Worm (Caenorhabditis elegans) whole organism, young adult: Measurements from ENCODE around the gene Y43E12A.3.
A peak's percentile ranks its signal among the peaks of the same experiment; 100 is the strongest.

Experiments used
- B0336.3 ChIP-seq: fragments of 200-800 bp; sonication (Bioruptor generic); IDR thresholded peaks from 2 replicates; pipeline ENCODE4 v1.3.6; 2022; ENCODE audit warnings: missing genetic modification characterization, missing compliant biosample characterization
- F10E7.11 ChIP-seq: sonication (generic microtip); optimal IDR thresholded peaks from 2 replicates; lab custom pipeline; 2017; ENCODE audit warnings: mild to moderate bottlenecking, missing genetic modification characterization, moderate library complexity, missing compliant biosample characterization
- F37B4.10 ChIP-seq: fragments of 200-800 bp; sonication (Bioruptor generic); IDR thresholded peaks from 2 replicates; pipeline ENCODE4 v1.3.6; 2022; ENCODE audit warnings: missing genetic modification characterization, missing compliant biosample characterization
- F49E8.2 ChIP-seq: sonication (generic microtip); optimal IDR thresholded peaks from 3 replicates; lab custom pipeline; 2017; ENCODE audit warnings: missing genetic modification characterization, mild to moderate bottlenecking, missing compliant biosample characterization, antibody characterized with exemption, moderate library complexity; ENCODE audit not compliant: insufficient read depth
- T07F8.4 ChIP-seq: sonication (generic microtip); optimal IDR thresholded peaks from 2 replicates; lab custom pipeline; 2016; ENCODE audit warnings: mild to moderate bottlenecking, missing genetic modification characterization, moderate library complexity, missing compliant biosample characterization
- T26A5.8 ChIP-seq: sonication (generic microtip); optimal IDR thresholded peaks from 2 replicates; lab custom pipeline; 2016; ENCODE audit warnings: missing genetic modification characterization, missing compliant biosample characterization
- Y53F4B.3 ChIP-seq: fragments of 200-800 bp; sonication (Bioruptor generic); IDR thresholded peaks from 2 replicates; pipeline ENCODE4 v1.3.6; 2022; ENCODE audit warnings: missing genetic modification reagents, missing genetic modification characterization, missing compliant biosample characterization
- Y53G8AR.9 ChIP-seq: fragments of 200-800 bp; sonication (Bioruptor generic); conservative IDR thresholded peaks from 2 replicates; pipeline ENCODE4 v1.3.6; 2022; ENCODE audit warnings: missing genetic modification reagents, missing genetic modification characterization, missing compliant biosample characterization
- akir-1 ChIP-seq: fragments of 200-800 bp; sonication (Bioruptor generic); optimal IDR thresholded peaks from 2 replicates; lab custom pipeline; 2018; ENCODE audit warnings: mild to moderate bottlenecking, missing genetic modification characterization, moderate library complexity, missing compliant biosample characterization
- ama-1 ChIP-seq, 3 experiments: fragments of 150-350 bp in 1 of 3; sonication (generic microtip) in 2 of 3; optimal IDR thresholded peaks; 2 replicates each; lab custom pipeline; 2014 to 2018; ENCODE audit warnings: missing biosample characterization in 2 of 3, missing genetic modification characterization in 2 of 3, missing genetic modification reagents in 2 of 3
- atf-7 ChIP-seq: sonication (generic microtip); optimal IDR thresholded peaks from 2 replicates; lab custom pipeline; 2017; ENCODE audit warnings: mild to moderate bottlenecking, missing genetic modification characterization, missing compliant biosample characterization
- athp-1 ChIP-seq: sonication (generic microtip); optimal IDR thresholded peaks from 2 replicates; lab custom pipeline; 2017; ENCODE audit warnings: mild to moderate bottlenecking, missing genetic modification characterization, missing compliant biosample characterization
- attf-6 ChIP-seq: fragments of 200-800 bp; sonication (Bioruptor generic); IDR thresholded peaks from 2 replicates; pipeline ENCODE4 v1.3.6; 2022; ENCODE audit warnings: missing genetic modification reagents, missing genetic modification characterization, missing compliant biosample characterization
- cebp-1 ChIP-seq, 2 experiments: fragments of 200-800 bp in 1 of 2; sonication (Bioruptor generic) in 1 of 2; sonication (generic microtip) in 1 of 2; IDR thresholded peaks in 1 of 2; optimal IDR thresholded peaks in 1 of 2; 2 replicates each; pipeline versions ENCODE4 v1.3.6 to Lab custom; 2017 to 2022; ENCODE audit warnings: missing compliant biosample characterization in 2 of 2, missing genetic modification characterization in 2 of 2, mild to moderate bottlenecking in 1 of 2, missing genetic modification reagents in 1 of 2, moderate library complexity in 1 of 2
- chd-7 ChIP-seq: sonication (generic microtip); optimal IDR thresholded peaks from 2 replicates; lab custom pipeline; 2016; ENCODE audit warnings: mild to moderate bottlenecking, missing genetic modification characterization, moderate library complexity, missing compliant biosample characterization
- dox-1 ChIP-seq: fragments of 200-800 bp; sonication (Bioruptor generic); IDR thresholded peaks from 2 replicates; pipeline ENCODE4 v1.3.6; 2022; ENCODE audit warnings: missing genetic modification reagents, missing genetic modification characterization, missing compliant biosample characterization
- egl-18 ChIP-seq: fragments of 200-800 bp; sonication (Bioruptor generic); IDR thresholded peaks from 2 replicates; pipeline ENCODE4 v1.3.6; 2022; ENCODE audit warnings: missing genetic modification reagents, missing genetic modification characterization, missing compliant biosample characterization
- egrh-3 ChIP-seq: fragments of 200-800 bp; sonication (Bioruptor generic); IDR thresholded peaks from 2 replicates; pipeline ENCODE4 v1.3.6; 2022; ENCODE audit warnings: missing genetic modification reagents, missing genetic modification characterization, missing compliant biosample characterization
- ekl-4 ChIP-seq: fragments of 200-800 bp; sonication (Bioruptor generic); IDR thresholded peaks from 2 replicates; pipeline ENCODE4 v1.3.6; 2022; ENCODE audit warnings: missing genetic modification reagents, missing genetic modification characterization, missing compliant biosample characterization
- hlh-26 ChIP-seq: fragments of 200-800 bp; sonication (Bioruptor generic); conservative IDR thresholded peaks from 2 replicates; pipeline ENCODE4 v1.3.6; 2022; ENCODE audit warnings: missing genetic modification reagents, missing genetic modification characterization, missing compliant biosample characterization
- hsf-1 ChIP-seq: fragments of 200-800 bp; sonication (Bioruptor generic); IDR thresholded peaks from 2 replicates; pipeline ENCODE4 v1.3.6; 2022; ENCODE audit warnings: missing genetic modification reagents, missing genetic modification characterization, missing compliant biosample characterization
- let-607 ChIP-seq, 2 experiments: fragments of 200-800 bp in 1 of 2; sonication (Bioruptor generic) in 1 of 2; sonication (generic microtip) in 1 of 2; optimal IDR thresholded peaks; 2 replicates each; lab custom pipeline; 2016 to 2018; ENCODE audit warnings: mild to moderate bottlenecking in 2 of 2, missing compliant biosample characterization in 2 of 2, missing genetic modification characterization in 2 of 2, moderate library complexity in 2 of 2, missing genotype in 1 of 2
- lir-1 ChIP-seq: fragments of 200-800 bp; sonication (Bioruptor generic); conservative IDR thresholded peaks from 2 replicates; pipeline ENCODE4 v1.3.6; 2022; ENCODE audit warnings: missing genetic modification reagents, missing genetic modification characterization, missing compliant biosample characterization
- lsl-1 ChIP-seq: fragments of 200-800 bp; sonication (Bioruptor generic); optimal IDR thresholded peaks from 2 replicates; lab custom pipeline; 2018; ENCODE audit warnings: mild to moderate bottlenecking, missing genetic modification characterization, moderate library complexity, missing compliant biosample characterization
- lsy-27 ChIP-seq: sonication (generic microtip); optimal IDR thresholded peaks from 2 replicates; lab custom pipeline; 2017; ENCODE audit warnings: missing genetic modification characterization, mild to moderate bottlenecking, missing compliant biosample characterization, antibody characterized with exemption, missing genotype, borderline replicate concordance; ENCODE audit not compliant: insufficient read depth
- madf-6 ChIP-seq: fragments of 200-800 bp; sonication (Bioruptor generic); IDR thresholded peaks from 2 replicates; pipeline ENCODE4 v1.3.6; 2022; ENCODE audit warnings: missing genetic modification reagents, missing genetic modification characterization, missing compliant biosample characterization
- madf-8 ChIP-seq: fragments of 200-800 bp; sonication (Bioruptor generic); conservative IDR thresholded peaks from 2 replicates; pipeline ENCODE4 v1.3.6; 2022; ENCODE audit warnings: missing genetic modification reagents, missing genetic modification characterization, missing compliant biosample characterization
- mes-4 ChIP-seq: sonication (generic microtip); optimal IDR thresholded peaks from 2 replicates; lab custom pipeline; 2016; ENCODE audit warnings: missing genotype, missing genetic modification characterization, missing compliant biosample characterization
- nfya-1 ChIP-seq: sonication (generic microtip); optimal IDR thresholded peaks from 2 replicates; lab custom pipeline; 2017; ENCODE audit warnings: antibody characterized with exemption, missing compliant biosample characterization, missing genetic modification characterization, borderline replicate concordance; ENCODE audit not compliant: insufficient read depth
- nhr-80 ChIP-seq: sonication (generic microtip); optimal IDR thresholded peaks from 2 replicates; lab custom pipeline; 2016; ENCODE audit warnings: missing genetic modification characterization, missing compliant biosample characterization
- snpc-1.1 ChIP-seq: sonication (generic microtip); optimal IDR thresholded peaks from 2 replicates; lab custom pipeline; 2017; ENCODE audit warnings: missing genetic modification characterization, mild to moderate bottlenecking, missing compliant biosample characterization, antibody characterized with exemption, moderate library complexity, missing genotype, missing genetic modification reagents; ENCODE audit not compliant: insufficient read depth
- snpc-3.4 ChIP-seq: sonication (generic microtip); optimal IDR thresholded peaks from 2 replicates; lab custom pipeline; 2017; ENCODE audit warnings: missing genetic modification characterization, mild to moderate bottlenecking, missing compliant biosample characterization, antibody characterized with exemption, moderate library complexity, missing genotype, missing genetic modification reagents
- tbp1 ChIP-seq: fragments of 200-800 bp; sonication (Bioruptor generic); optimal IDR thresholded peaks from 2 replicates; lab custom pipeline; 2018; ENCODE audit warnings: mild to moderate bottlenecking, missing genetic modification characterization, missing compliant biosample characterization
- unc-62 ChIP-seq: fragments of 150-350 bp; optimal IDR thresholded peaks from 2 replicates; lab custom pipeline; 2014; ENCODE audit warnings: missing biosample characterization, missing genetic modification reagents, missing genetic modification characterization
- zim-3 ChIP-seq: sonication (generic microtip); optimal IDR thresholded peaks from 2 replicates; lab custom pipeline; 2017; ENCODE audit warnings: mild to moderate bottlenecking, missing genetic modification characterization, moderate library complexity, missing compliant biosample characterization
- ztf-18 ChIP-seq: sonication (generic microtip); optimal IDR thresholded peaks from 2 replicates; lab custom pipeline; 2016; ENCODE audit warnings: missing genotype, mild to moderate bottlenecking, missing genetic modification characterization, missing compliant biosample characterization
- ztf-25 ChIP-seq: fragments of 200-800 bp; sonication (Bioruptor generic); IDR thresholded peaks from 2 replicates; pipeline ENCODE4 v1.3.6; 2022; ENCODE audit warnings: missing genetic modification reagents, missing genetic modification characterization, missing compliant biosample characterization
- ztf-6 ChIP-seq: fragments of 200-800 bp; sonication (Bioruptor generic); IDR thresholded peaks from 2 replicates; pipeline ENCODE4 v1.3.6; 2022; ENCODE audit warnings: missing genetic modification reagents, missing genetic modification characterization, missing compliant biosample characterization

The Y43E12A.3 gene

DNA sequence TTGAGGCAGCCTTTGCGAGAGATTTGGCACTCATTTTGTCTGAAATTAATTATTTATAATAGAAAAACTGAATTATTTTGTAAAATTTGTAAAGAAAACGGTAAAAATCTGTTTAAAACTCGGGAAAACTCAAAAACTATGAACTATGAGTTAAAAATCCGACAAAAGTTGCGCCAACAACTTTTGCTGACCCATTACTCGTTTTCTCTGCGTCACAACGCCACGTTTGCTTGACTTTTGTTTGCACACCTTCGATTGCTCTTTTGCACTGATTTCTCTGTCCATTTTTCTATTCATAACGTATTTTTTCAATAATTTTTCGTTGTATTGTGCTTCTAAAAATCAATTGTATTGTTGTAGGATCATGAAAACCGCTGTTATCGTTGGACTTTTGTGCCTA, 48.5 kb downstream of the Y43E12A.3 start, which contains the start of gene fkb-1 (continued):
- TF ChIP-seq egl-18 (GFP tag; lab: Robert Waterston, UW) (no peak), egrh-3 (no peak), zim-3 (tag; lab: Kevin White, UChicago) (no peak), lsy-27 (tag; lab: Kevin White, UChicago) (no peak), ama-1 (optimal IDR thresholded peaks at IDR 0.05; lab: Kevin White, UChicago) (no peak), ama-1 (GFP tag; optimal IDR thresholded peaks at IDR 0.05; lab: Kevin White, UChicago) (no peak), nhr-80 (tag; lab: Kevin White, UChicago) (peak; percentile 48), ztf-6 (GFP tag; lab: Robert Waterston, UW) (no peak), ztf-25 (GFP tag; lab: Robert Waterston, UW) (no peak), lir-1 (GFP tag; lab: Robert Waterston, UW) (no peak), akir-1 (no peak), F37B4.10 (GFP tag; lab: Robert Waterston, UW) (no peak), madf-8 (GFP tag; lab: Robert Waterston, UW) (no peak), T26A5.8 (no peak), nfya-1 (tag; lab: Kevin White, UChicago) (no peak), F10E7.11 (no peak), lsl-1 (GFP tag; lab: Kevin White, UChicago) (peak; percentile 20), dox-1 (GFP tag; lab: Robert Waterston, UW) (peak; percentile 60), hlh-26 (GFP tag; lab: Robert Waterston, UW) (no peak), unc-62 (GFP tag; lab: Kevin White, UChicago) (no peak), chd-7 (tag; lab: Kevin White, UChicago) (no peak), snpc-1.1 (no peak), Y53F4B.3 (GFP tag; lab: Robert Waterston, UW) (no peak), ztf-18 (tag; lab: Kevin White, UChicago) (peak; percentile 91), attf-6 (no peak)

DNA sequence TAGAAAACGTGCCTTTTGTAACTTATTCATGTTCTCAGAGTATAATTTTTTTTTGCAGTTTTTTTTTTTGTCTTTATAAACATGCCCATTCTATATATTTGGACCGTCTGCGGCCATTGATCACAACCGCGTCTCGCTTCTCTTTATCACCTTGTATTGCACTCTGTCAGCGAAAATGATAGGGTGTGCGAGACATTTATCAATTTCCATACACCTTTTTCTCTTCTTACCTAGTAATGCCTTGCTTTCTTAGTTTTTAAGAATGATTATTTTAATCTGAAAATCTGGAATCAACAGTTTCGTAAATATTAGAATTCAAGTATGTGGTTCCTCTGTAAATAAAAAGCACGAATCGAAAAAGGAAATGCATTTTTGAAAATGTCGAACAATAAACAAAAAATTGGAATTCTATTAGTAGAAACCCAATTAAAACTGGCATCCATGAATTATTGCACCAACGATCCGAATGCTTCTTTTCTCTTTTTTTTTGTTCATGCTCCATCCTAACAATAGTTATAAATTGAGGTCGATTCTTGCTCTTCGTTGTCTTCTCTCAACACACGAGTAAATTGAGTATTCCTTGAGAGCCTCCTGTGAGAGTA, 49.5 kb downstream of the Y43E12A.3 start:
- no peak for TF ChIP-seq ztf-25 (GFP tag; lab: Robert Waterston, UW)
- peak; percentile 16 for TF ChIP-seq atf-7 (tag; lab: Kevin White, UChicago)
- TF ChIP-seq snpc-3.4 (tag; lab: Kevin White, UChicago) = no peak
- TF ChIP-seq unc-62 (GFP tag; lab: Kevin White, UChicago) = no peak
- peak; percentile 67 for TF ChIP-seq nhr-80 (tag; lab: Kevin White, UChicago)
- peak; percentile 71 for TF ChIP-seq Y53G8AR.9 (GFP tag; lab: Robert Waterston, UW)
- no peak for TF ChIP-seq akir-1
- TF ChIP-seq F49E8.2 (tag; lab: Kevin White, UChicago) = peak; percentile 24
- peak; percentile 71 for TF ChIP-seq B0336.3 (GFP tag; lab: Robert Waterston, UW)
- TF ChIP-seq hsf-1 (GFP tag; lab: Robert Waterston, UW) = peak; percentile 35; the same call in 1 of the 2 replicates
- no peak for TF ChIP-seq T07F8.4 (tag; lab: Kevin White, UChicago)
- no peak for TF ChIP-seq cebp-1 (GFP tag; IDR thresholded peaks at IDR 0.05; lab: Robert Waterston, UW)
- no peak for TF ChIP-seq cebp-1 (tag; optimal IDR thresholded peaks at IDR 0.05; lab: Kevin White, UChicago)
- TF ChIP-seq ekl-4 = 0 out of 2 replicates have a peak, but pooled peaks have one; percentile 16
- TF ChIP-seq let-607 (tag; optimal IDR thresholded peaks at IDR 0.05; lab: Kevin White, UChicago) = no peak
- peak; percentile 7 for TF ChIP-seq tbp1 (GFP tag; lab: Kevin White, UChicago)
- peak; percentile 7 for TF ChIP-seq ztf-18 (tag; lab: Kevin White, UChicago)
- peak; percentile 16 for TF ChIP-seq athp-1
- TF ChIP-seq madf-6 (GFP tag; lab: Robert Waterston, UW) = peak; percentile 52; the same call in 1 of the 2 replicates
- no peak for TF ChIP-seq mes-4 (tag; lab: Kevin White, UChicago)
- TF ChIP-seq attf-6 = no peak
- TF ChIP-seq, all 124 proteins: peak for 11
